Fruit fly (Drosophila melanogaster): ENCODE results near the gene Cpr67Fb.

The Cpr67Fb gene

DNA sequence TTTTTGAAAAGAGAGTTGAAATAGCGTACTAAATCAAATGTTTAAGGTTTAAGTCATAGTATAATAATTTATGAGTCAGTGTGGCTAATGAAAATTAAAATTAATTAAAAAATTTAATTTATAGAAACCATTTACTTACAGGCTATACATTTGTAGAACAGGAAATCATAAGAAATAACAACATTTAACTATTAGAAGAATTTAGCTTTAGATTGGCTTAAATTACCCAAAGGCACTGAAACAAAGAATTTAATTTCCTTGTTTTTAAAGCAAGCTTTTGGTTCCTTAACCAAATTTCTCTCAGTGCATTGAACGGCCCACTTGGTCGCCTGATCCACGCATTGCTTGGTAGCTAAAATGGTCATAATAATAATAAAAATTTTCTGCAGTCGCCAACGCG, 9.5 kb downstream of the Cpr67Fb start:
- no peak for TF ChIP-seq CG17801 (GFP tag; optimal IDR thresholded peaks at IDR 0.05; ENCODE audit: partially characterized antibody)

DNA sequence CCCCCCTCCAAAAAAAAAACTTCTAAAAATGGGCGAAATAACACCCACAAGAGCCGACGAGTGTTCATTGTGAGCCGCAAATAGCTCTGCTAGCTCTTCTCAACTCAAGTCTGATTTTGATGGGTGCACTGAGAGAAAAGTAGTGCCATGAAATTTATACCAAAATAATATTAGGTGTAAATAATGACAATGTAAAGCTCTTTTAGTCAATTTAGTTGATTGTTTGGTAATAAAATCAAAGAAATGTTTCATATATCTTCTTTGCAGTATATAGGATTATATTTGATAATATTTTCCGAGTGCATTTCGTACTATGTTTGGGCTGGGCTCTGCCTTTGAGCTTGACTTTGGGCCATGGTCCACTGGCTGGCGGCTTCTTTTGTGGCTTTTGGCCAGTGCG, 10.8 kb downstream of the Cpr67Fb start:
- no peak for TF ChIP-seq CG17801 (GFP tag; optimal IDR thresholded peaks at IDR 0.05; ENCODE audit: partially characterized antibody)

DNA sequence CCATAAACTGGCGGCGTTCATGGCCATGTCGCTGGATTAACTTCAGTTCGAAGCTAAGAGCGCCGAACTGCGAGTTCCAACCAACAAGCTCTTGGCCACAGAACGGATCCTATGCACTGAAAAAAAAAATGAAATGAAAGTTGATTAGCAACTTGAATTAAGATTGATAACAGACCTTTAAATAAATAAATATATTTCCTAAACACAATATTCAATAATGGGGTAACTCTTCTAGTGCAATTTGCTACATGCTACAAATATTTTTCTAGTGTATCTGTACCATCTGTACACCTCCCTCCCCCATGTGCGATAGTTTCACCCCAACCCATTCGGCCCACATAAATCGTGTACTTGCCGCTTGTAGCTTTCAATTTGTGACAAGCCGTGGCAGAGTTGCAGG, 15.6 kb downstream of the Cpr67Fb start:
- TF ChIP-seq CG17801 (GFP tag; optimal IDR thresholded peaks at IDR 0.05; ENCODE audit: partially characterized antibody): no peak

DNA sequence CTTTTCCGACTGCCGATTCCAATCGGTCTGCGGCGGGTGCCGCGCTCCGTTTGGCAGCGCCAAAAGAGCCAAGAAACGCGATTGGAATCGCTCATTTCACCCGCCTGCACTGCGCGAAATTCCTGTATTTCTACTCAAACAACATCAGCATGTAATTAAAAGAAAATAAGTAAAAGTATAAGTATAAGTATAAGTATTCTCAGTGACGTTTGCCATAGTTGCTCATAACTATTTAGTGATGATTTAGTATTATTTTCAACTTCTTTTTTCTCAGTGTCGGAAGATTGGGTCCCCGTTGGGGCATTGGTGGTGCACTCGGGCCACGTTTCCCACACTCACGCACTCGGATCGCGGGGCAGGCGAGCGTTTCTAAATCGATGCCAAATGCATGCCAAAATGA, 19.2 kb downstream of the Cpr67Fb start:
- no peak for TF ChIP-seq CG17801 (GFP tag; optimal IDR thresholded peaks at IDR 0.05; ENCODE audit: partially characterized antibody)

DNA sequence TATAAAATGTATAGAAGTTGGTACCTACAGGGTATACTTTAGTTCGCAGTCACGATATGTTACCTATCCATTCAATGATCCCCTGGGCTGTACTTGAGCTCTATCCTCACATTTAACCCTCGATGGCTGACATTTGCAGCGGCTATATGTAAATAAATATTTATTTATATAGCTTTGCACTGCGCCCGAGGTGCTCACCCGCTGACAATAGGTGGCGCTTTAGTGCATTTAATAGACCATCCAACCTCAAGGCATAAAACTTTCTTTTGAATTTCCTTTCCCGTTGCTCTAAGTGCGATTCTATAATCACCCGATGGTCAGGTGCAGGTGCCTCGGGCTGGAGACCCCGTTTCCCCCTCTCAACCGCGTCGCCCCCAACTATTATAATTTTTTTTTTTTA, 23.3 kb downstream of the Cpr67Fb start:
- TF ChIP-seq CG17801 (GFP tag; optimal IDR thresholded peaks at IDR 0.05; ENCODE audit: partially characterized antibody): no peak

DNA sequence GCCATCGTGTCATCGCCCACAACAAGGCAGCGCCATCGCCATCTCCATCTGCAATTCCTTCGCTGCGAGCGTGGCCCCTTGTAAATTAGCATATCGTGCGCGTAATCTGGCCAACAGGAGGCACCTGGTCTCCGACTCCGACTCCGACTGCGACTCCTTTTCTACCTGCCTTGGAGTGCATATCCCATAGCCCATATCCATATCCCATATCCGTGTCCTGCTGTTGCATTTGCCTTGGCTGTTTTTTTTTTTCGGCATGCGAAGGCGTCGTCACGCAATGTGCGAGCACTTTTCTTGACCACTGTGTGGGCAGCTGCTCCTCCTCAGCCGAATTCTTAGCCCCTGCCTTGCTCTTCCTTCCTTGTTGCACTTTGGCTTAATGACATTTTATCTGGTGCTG, 24.5 kb downstream of the Cpr67Fb start:
- no peak for TF ChIP-seq CG17801 (GFP tag; optimal IDR thresholded peaks at IDR 0.05; ENCODE audit: partially characterized antibody)

DNA sequence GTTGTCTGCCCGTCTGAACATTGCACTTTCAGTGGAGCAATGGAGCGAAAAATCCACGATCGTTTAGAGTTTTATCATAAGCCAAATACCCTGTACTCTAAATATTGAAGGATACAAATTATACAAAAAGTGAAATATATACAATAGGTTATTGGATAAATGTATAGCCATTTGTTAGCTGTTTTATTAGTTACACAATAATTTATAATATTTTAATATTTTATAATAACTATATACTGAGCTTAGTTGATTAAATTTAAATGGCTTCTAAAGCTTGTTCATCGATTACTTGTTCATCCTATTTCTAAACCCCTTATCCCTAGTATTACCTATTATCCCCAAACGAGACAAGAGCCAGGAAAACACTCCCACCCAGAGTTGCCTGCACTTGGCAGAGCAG, 29.0 kb downstream of the Cpr67Fb start:
- TF ChIP-seq CG17801 (GFP tag; optimal IDR thresholded peaks at IDR 0.05; ENCODE audit: partially characterized antibody): no peak

DNA sequence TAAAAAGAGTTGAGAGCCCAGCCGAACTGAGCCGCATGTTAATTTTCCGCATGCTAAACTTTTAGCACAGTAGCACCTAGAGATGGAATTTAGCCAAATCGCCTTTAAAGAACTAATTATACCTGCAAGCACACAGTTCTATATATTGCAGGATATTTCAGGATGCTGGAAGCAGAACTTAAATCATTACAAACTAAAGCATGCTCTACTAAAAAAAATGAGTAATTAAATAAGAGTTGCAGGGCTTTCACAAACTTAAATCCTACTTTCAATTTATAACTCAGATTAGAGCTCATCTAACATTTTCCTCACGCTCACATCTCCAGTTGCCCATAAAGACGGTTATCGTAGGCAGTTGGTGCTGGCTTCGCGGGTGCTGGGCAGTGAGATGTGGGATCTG, 30.7 kb downstream of the Cpr67Fb start:
- no peak for TF ChIP-seq CG17801 (GFP tag; optimal IDR thresholded peaks at IDR 0.05; ENCODE audit: partially characterized antibody)

DNA sequence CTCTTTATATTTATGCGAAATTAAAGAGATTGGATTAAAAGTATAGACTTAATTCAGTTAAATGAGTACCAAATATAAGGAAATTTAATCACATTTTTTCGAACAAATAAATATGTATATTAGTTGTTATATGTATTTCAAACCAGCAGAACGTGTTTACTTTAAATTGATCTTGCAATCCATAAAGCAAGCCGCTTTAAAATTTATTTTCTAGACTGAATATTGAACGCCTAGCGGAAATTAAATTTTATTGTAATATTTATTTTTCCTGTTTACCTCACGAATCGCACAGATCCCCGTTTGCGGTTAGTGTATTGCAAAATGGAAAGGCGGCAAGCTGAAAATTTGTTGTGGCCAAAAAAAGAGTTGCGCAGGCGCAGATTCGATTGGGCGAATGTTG, 33.4 kb downstream of the Cpr67Fb start:
- TF ChIP-seq CG17801 (GFP tag; optimal IDR thresholded peaks at IDR 0.05; ENCODE audit: partially characterized antibody): no peak

DNA sequence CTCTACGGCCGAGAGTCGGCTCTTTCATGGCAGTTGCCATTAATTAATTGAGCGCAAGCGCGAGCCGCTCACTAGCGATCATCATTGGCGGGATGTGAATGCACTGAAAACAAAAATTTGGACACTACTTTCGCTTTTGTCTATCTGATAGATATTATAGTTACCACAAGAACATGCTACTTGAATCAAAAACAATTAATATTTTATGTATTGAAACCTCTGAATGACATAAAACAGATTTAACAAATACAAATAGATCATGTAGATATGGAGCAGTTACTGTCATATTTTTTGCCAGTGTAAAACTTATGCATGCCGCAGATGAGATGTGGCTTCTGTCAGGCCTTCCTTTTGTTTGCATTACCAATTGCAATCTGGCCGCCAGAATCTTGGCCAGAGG, 34.0 kb downstream of the Cpr67Fb start:
- TF ChIP-seq CG17801 (GFP tag; optimal IDR thresholded peaks at IDR 0.05; ENCODE audit: partially characterized antibody): no peak

DNA sequence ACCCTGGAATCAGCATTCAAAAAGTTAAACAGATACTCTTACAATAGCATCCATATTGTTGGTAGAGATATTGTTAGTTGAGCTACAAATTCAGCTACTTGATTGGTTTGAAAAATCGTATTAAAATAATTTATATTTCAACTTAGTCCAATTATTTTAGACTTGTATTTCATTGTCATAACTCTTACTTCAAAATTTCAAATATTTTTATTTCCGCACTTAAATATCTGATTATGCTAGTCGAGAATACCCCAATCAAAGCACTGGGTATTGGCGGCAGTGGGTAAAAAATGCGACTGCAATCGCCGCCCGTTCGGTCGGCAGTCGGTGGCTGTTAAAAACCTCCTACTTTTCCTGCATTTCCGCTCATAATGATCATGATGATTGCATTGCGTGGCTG, 34.8 kb downstream of the Cpr67Fb start:
- TF ChIP-seq CG17801 (GFP tag; optimal IDR thresholded peaks at IDR 0.05; ENCODE audit: partially characterized antibody): no peak

DNA sequence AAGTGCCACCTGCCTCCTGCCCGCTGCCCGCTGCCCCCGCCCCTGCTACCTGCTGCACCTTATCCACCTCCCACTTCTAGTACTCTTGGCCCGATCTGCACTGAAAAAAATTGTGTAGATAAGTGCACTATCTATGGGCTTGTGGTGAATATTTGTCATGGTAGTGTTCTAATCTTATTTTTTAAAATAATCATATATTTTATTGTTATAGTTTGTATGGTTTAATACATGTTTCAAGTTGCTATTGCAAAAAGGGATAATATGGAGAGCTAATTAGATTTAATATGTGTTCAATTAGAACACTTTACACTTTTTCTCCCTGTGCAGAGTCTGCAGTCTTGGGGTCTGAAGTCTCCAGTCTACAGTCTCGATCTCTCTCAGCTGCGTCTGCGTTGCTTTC, 37.5 kb downstream of the Cpr67Fb start:
- no peak for TF ChIP-seq CG17801 (GFP tag; optimal IDR thresholded peaks at IDR 0.05; ENCODE audit: partially characterized antibody)

DNA sequence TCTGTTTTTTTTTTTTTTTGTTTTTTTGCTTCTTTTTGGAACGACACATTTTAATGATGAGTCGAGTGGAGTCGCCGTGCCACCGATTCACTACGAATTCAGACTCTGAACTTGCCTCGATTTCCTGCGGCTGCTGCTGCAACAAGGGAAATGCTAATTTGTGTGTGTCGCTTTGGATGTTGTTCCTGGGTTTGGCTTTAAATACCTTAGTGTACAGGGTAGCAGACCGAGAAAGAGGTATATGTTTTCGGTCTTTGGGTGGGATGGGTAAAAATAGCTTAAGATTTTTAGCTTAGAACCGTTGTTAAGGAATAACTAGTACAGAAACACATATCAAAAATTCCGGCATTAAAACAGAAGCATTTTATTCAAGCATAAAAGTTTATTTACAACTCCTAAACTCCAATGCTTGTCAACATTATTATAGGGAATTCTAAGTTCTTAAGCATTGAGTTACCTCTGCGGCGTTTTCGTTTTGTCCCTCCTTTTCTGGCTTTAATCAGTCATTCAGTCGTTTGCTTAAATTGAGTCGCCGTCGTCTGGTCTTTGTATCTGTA, 41.1 kb downstream of the Cpr67Fb start:
- TF ChIP-seq CG17801 (GFP tag; optimal IDR thresholded peaks at IDR 0.05; ENCODE audit: partially characterized antibody): no peak

DNA sequence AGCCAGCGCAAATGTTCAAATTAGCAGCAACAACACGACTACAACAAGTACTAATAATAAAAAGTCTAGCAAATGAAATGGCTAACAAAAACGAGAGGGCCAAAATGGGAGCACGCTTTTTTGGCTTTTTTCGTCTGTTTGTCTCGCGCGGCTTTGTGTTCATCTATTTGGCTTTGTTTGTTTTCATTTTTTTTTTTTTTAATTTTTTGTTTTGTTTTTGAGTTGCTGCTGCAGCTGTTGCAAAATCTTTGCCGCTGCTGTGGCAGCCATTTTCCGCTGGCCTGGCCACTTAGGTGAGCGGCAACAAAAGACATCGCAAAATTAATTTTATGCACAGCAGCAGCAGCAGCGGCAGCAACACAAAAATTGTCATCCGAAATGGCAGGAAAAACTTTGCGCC, 44.1 kb downstream of the Cpr67Fb start:
- TF ChIP-seq CG17801 (GFP tag; optimal IDR thresholded peaks at IDR 0.05; ENCODE audit: partially characterized antibody): no peak

DNA sequence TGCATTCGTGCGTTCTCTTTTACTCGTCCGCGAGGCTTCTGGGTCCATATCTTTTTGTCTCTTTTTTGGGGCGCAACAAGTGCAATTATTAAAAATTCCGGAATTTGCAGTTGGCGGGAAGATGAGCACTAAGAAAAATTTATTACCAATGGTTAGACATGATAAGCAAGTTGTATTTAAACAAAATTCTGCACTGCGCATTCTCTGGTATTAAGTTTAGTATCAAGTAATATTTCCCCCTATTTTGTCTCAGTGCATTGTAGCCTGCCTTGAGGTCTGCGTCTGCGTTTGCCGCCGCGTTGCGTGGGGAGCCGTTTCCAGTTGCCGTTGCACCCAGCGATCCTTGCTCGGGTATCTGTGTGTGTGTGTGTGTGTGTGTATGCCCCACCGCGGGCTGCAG, 46.3 kb downstream of the Cpr67Fb start:
- no peak for TF ChIP-seq CG17801 (GFP tag; optimal IDR thresholded peaks at IDR 0.05; ENCODE audit: partially characterized antibody)

DNA sequence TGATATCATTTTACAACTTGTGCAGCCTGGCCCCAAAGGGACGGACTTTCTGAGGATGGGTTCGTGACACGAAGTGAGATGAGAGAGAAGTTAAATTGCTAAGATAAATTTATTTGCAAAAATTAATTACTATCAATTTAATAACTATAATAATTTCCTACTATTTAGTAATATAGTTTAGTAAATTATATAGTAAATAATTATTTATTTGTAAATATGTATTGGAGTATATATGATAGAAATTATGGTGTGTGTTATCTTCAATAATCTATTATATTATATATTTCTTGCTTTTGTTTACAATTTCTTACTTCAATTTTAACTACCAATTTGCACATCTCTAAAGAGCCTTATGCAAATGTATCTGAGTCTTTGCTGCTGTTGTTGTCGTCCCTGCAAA, 48.6 kb downstream of the Cpr67Fb start:
- no peak for TF ChIP-seq CG17801 (GFP tag; optimal IDR thresholded peaks at IDR 0.05; ENCODE audit: partially characterized antibody)

Data from ovary, adult (tissue).